Fruit fly (Drosophila melanogaster) whole organism: ENCODE measurements around the gene CG42467.

Experiments used
- CG8478 ChIP-seq: fragments of >200 bp; optimal IDR thresholded peaks from 2 replicates; lab custom pipeline; 2018; ENCODE audit warnings: inconsistent platforms
- Dll ChIP-seq: fragments of >200 bp; optimal IDR thresholded peaks from 2 replicates; lab custom pipeline; 2017
- EcR ChIP-seq, 2 experiments: fragments of >200 bp; optimal IDR thresholded peaks; 2 replicates each; lab custom pipeline; 2017; ENCODE audit warnings: missing biosample characterization in 2 of 2, missing genetic modification characterization in 2 of 2, missing genetic modification reagents in 2 of 2
- pan ChIP-seq: fragments of >200 bp; optimal IDR thresholded peaks from 2 replicates; lab custom pipeline; 2017
- psq ChIP-seq: fragments of >200 bp; optimal IDR thresholded peaks from 2 replicates; lab custom pipeline; 2017
- usp ChIP-seq: fragments of >200 bp; optimal IDR thresholded peaks from 2 replicates; lab custom pipeline; 2017; ENCODE audit warnings: missing biosample characterization, missing genetic modification characterization, mixed read lengths

The CG42467 gene

dm6 chr2L:3675770-3676169 lies 25.3 kb upstream of the CG42467 start:
- TF ChIP-seq psq (lab: Kevin White, UChicago) = no peak
- TF ChIP-seq Dll (lab: Kevin White, UChicago) = no peak
- TF ChIP-seq CG8478 (lab: Kevin White, UChicago) = no peak
- TF ChIP-seq pan (lab: Kevin White, UChicago) = no peak
- TF ChIP-seq usp (GFP tag; lab: Kevin White, UChicago) = no peak
- TF ChIP-seq EcR (GFP tag; optimal IDR thresholded peaks at IDR 0.05; lab: Kevin White, UChicago) = no peak

dm6 chr2L:3681338-3681737 lies 19.8 kb upstream of the CG42467 start:
- TF ChIP-seq usp (GFP tag; lab: Kevin White, UChicago) = no peak
- TF ChIP-seq Dll (lab: Kevin White, UChicago) = no peak
- TF ChIP-seq CG8478 (lab: Kevin White, UChicago) = no peak
- no peak for TF ChIP-seq pan (lab: Kevin White, UChicago)
- TF ChIP-seq EcR (GFP tag; optimal IDR thresholded peaks at IDR 0.05; lab: Kevin White, UChicago) = no peak
- no peak for TF ChIP-seq psq (lab: Kevin White, UChicago)

- TF ChIP-seq pan (lab: Kevin White, UChicago) = no peak
Measured at dm6 chr2L:3682489-3682888, 18.6 kb upstream of the CG42467 start.

dm6 chr2L:3685139-3685851 lies 15.8 kb upstream of the CG42467 start:
- no peak for TF ChIP-seq CG8478 (lab: Kevin White, UChicago)
- no peak for TF ChIP-seq psq (lab: Kevin White, UChicago)
- no peak for TF ChIP-seq usp (GFP tag; lab: Kevin White, UChicago)
- no peak for TF ChIP-seq pan (lab: Kevin White, UChicago)
- TF ChIP-seq Dll (lab: Kevin White, UChicago) = no peak
- no peak for TF ChIP-seq EcR (GFP tag; optimal IDR thresholded peaks at IDR 0.05; lab: Kevin White, UChicago)

- TF ChIP-seq CG8478 (lab: Kevin White, UChicago) (no peak), pan (lab: Kevin White, UChicago) (no peak), usp (GFP tag; lab: Kevin White, UChicago) (no peak), EcR (GFP tag; optimal IDR thresholded peaks at IDR 0.05; lab: Kevin White, UChicago) (no peak), Dll (lab: Kevin White, UChicago) (no peak), psq (lab: Kevin White, UChicago) (no peak)
Measured at dm6 chr2L:3692466-3692865, 8.6 kb upstream of the CG42467 start, which contains the start of gene CG16704. Gene CG16704, minus strand, starts transcription at chr2L:3692587.

dm6 chr2L:3693082-3693481 lies 8.0 kb upstream of the CG42467 start, which contains the start of gene CG3513:
Gene CG3513, minus strand, starts transcription at chr2L:3693182.
- no peak for TF ChIP-seq EcR (GFP tag; optimal IDR thresholded peaks at IDR 0.05; lab: Kevin White, UChicago)
- TF ChIP-seq Dll (lab: Kevin White, UChicago) = no peak
- TF ChIP-seq psq (lab: Kevin White, UChicago) = no peak
- TF ChIP-seq usp (GFP tag; lab: Kevin White, UChicago) = no peak
- no peak for TF ChIP-seq CG8478 (lab: Kevin White, UChicago)
- TF ChIP-seq pan (lab: Kevin White, UChicago) = no peak

dm6 chr2L:3693805-3694204 lies 7.3 kb upstream of the CG42467 start, which contains the start of gene Acp24A4:
Gene Acp24A4, minus strand, starts transcription at chr2L:3693905.
- TF ChIP-seq Dll (lab: Kevin White, UChicago) (no peak), pan (lab: Kevin White, UChicago) (no peak), EcR (GFP tag; optimal IDR thresholded peaks at IDR 0.05; lab: Kevin White, UChicago) (no peak), usp (GFP tag; lab: Kevin White, UChicago) (no peak), CG8478 (lab: Kevin White, UChicago) (no peak)

dm6 chr2L:3694920-3695319 lies 6.2 kb upstream of the CG42467 start, which contains the start of gene CG43165:
Gene CG43165, minus strand, starts transcription at chr2L:3695020.
- TF ChIP-seq Dll (lab: Kevin White, UChicago) (no peak), usp (GFP tag; lab: Kevin White, UChicago) (no peak), EcR (GFP tag; optimal IDR thresholded peaks at IDR 0.05; lab: Kevin White, UChicago) (no peak), CG8478 (lab: Kevin White, UChicago) (no peak), psq (lab: Kevin White, UChicago) (no peak)

- no peak for TF ChIP-seq psq (lab: Kevin White, UChicago)
- TF ChIP-seq pan (lab: Kevin White, UChicago) = no peak
- no peak for TF ChIP-seq Dll (lab: Kevin White, UChicago)
- TF ChIP-seq EcR (GFP tag; optimal IDR thresholded peaks at IDR 0.05; lab: Kevin White, UChicago) = no peak
- no peak for TF ChIP-seq usp (GFP tag; lab: Kevin White, UChicago)
- no peak for TF ChIP-seq CG8478 (lab: Kevin White, UChicago)
Measured at dm6 chr2L:3695361-3695818, 5.7 kb upstream of the CG42467 start, which contains the start of gene CG16713. Gene CG16713, minus strand, starts transcription at chr2L:3695411.

- TF ChIP-seq EcR (GFP tag; optimal IDR thresholded peaks at IDR 0.05; lab: Kevin White, UChicago) = no peak
- TF ChIP-seq psq (lab: Kevin White, UChicago) = no peak
- TF ChIP-seq CG8478 (lab: Kevin White, UChicago) = no peak
- TF ChIP-seq Dll (lab: Kevin White, UChicago) = no peak
- no peak for TF ChIP-seq pan (lab: Kevin White, UChicago)
- no peak for TF ChIP-seq usp (GFP tag; lab: Kevin White, UChicago)
Measured at dm6 chr2L:3696438-3696837, 4.7 kb upstream of the CG42467 start, which contains the start of gene IM33. Gene IM33, minus strand, starts transcription at chr2L:3696658.

dm6 chr2L:3697772-3698171 lies 3.3 kb upstream of the CG42467 start, which contains the start of gene CG3604:
Gene CG3604, minus strand, starts transcription at chr2L:3697872.
- TF ChIP-seq CG8478 (lab: Kevin White, UChicago) (no peak), psq (lab: Kevin White, UChicago) (no peak)
